Fruit fly (Drosophila melanogaster) Kc167 (cell line): ENCODE measurements around the gene CG13898.

Experiments
- Myc ChIP-seq: fragments of >200 bp; optimal IDR thresholded peaks from 2 replicates; lab custom pipeline; 2017; ENCODE audit warnings: missing external identifiers
- Sin3A ChIP-seq: fragments of >200 bp; optimal IDR thresholded peaks from 2 replicates; lab custom pipeline; 2018; ENCODE audit warnings: missing external identifiers
- h ChIP-seq: fragments of >200 bp; optimal IDR thresholded peaks from 3 replicates; lab custom pipeline; 2018; ENCODE audit warnings: missing external identifiers
- insv ChIP-seq: fragments of >200 bp; optimal IDR thresholded peaks from 3 replicates; lab custom pipeline; 2018; ENCODE audit warnings: missing external identifiers
- psq ChIP-seq: fragments of >200 bp; optimal IDR thresholded peaks from 2 replicates; lab custom pipeline; 2017; ENCODE audit warnings: missing external identifiers
- ttk ChIP-seq: sonication (Bioruptor generic); optimal IDR thresholded peaks from 2 replicates; lab custom pipeline; 2017; ENCODE audit warnings: missing external identifiers

dm6 chr3L:781702-782314 is 22.0 kb downstream of the CG13898 start:
- TF ChIP-seq Sin3A (lab: Kevin White, UChicago) (no peak), psq (no peak), h (lab: Kevin White, UChicago) (no peak), insv (no peak), ttk (lab: Kevin White, UChicago) (no peak), Myc (lab: Kevin White, UChicago) (no peak)
